Worm (Caenorhabditis elegans) whole organism, early embryonic: ENCODE measurements around the gene srx-18.

Source experiments
- aly-1 ChIP-seq: sonication (generic microtip); optimal IDR thresholded peaks from 2 replicates; lab custom pipeline; 2016; ENCODE audit warnings: missing genetic modification characterization, missing compliant biosample characterization
- ama-1 ChIP-seq: fragments of 150-350 bp; optimal IDR thresholded peaks from 2 replicates; lab custom pipeline; 2014
- ceh-36 ChIP-seq: sonication (generic microtip); optimal IDR thresholded peaks from 2 replicates; lab custom pipeline; 2016; ENCODE audit warnings: missing genetic modification characterization, inconsistent platforms, missing compliant biosample characterization
- ets-7 ChIP-seq: sonication (generic microtip); optimal IDR thresholded peaks from 2 replicates; lab custom pipeline; 2016; ENCODE audit warnings: missing genotype, missing genetic modification characterization, missing compliant biosample characterization
- flt-1 ChIP-seq: fragments of 200-800 bp; sonication (Bioruptor generic); IDR thresholded peaks from 2 replicates; pipeline ENCODE4 v1.3.6; 2022; ENCODE audit warnings: missing genetic modification characterization, missing compliant biosample characterization
- hmbx-1 ChIP-seq: sonication (generic microtip); optimal IDR thresholded peaks from 2 replicates; lab custom pipeline; 2016; ENCODE audit warnings: mild to moderate bottlenecking, missing genetic modification characterization, missing compliant biosample characterization
- scrt-1 ChIP-seq: fragments of 200-800 bp; sonication (Bioruptor generic); IDR thresholded peaks from 2 replicates; pipeline ENCODE4 v1.3.6; 2022; ENCODE audit warnings: missing genetic modification characterization, missing compliant biosample characterization
- sea-1 ChIP-seq: fragments of 200-800 bp; sonication (Bioruptor generic); conservative IDR thresholded peaks from 2 replicates; pipeline ENCODE4 v1.3.6; 2022; ENCODE audit warnings: missing genetic modification characterization, missing compliant biosample characterization
- tbx-37 ChIP-seq: fragments of 200-800 bp; sonication (Bioruptor generic); conservative IDR thresholded peaks from 2 replicates; pipeline ENCODE4 v1.3.6; 2022; ENCODE audit warnings: missing genetic modification reagents, missing genetic modification characterization, missing compliant biosample characterization
- tra-4 ChIP-seq: sonication (generic microtip); optimal IDR thresholded peaks from 2 replicates; lab custom pipeline; 2017; ENCODE audit warnings: missing genetic modification characterization, missing compliant biosample characterization

DNA sequence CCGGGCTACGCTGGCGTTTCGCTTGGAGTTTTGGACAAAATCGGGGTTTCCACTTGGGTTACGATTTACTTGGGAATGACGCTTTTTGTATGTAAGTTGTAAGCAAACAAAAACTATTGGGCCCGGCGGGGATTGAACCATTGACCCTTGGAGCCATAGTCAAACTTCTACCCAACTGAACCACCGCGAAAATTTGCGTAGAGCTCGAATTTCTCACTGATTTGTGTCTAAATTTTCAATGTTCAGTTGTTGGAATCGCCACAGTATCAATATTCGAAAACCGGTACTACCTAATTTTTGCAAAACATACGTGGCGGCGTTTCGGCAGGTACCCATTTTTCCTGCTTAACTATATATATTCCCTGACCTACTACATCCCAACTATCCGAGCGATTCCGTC is 30.9 kb downstream of the srx-18 start:
- TF ChIP-seq hmbx-1 (tag; lab: Kevin White, UChicago) (no peak), ama-1 (lab: Kevin White, UChicago) (no peak), flt-1 (GFP tag; lab: Robert Waterston, UW) (no peak), ets-7 (tag; lab: Kevin White, UChicago) (no peak), sea-1 (GFP tag; lab: Robert Waterston, UW) (no peak), tra-4 (tag; lab: Kevin White, UChicago) (no peak), scrt-1 (GFP tag; lab: Robert Waterston, UW) (no peak), ceh-36 (tag; lab: Kevin White, UChicago) (no peak), tbx-37 (GFP tag; lab: Robert Waterston, UW) (no peak), aly-1 (tag; lab: Kevin White, UChicago) (no peak)
